Worm (Caenorhabditis elegans) whole organism, L4 larva: ENCODE results near the gene T04C12.1.

ENCODE experiments used
- D1046.2 ChIP-seq: fragments of 200-800 bp; sonication (Bioruptor generic); IDR thresholded peaks from 2 replicates; pipeline ENCODE4 v1.3.6; 2022; ENCODE audit warnings: missing genetic modification characterization, missing compliant biosample characterization
- F37D6.2 ChIP-seq: sonication (generic microtip); optimal IDR thresholded peaks from 2 replicates; lab custom pipeline; 2016; ENCODE audit warnings: mild to moderate bottlenecking, missing genetic modification characterization, missing compliant biosample characterization
- T20F7.1 ChIP-seq: fragments of 200-800 bp; sonication (Bioruptor generic); optimal IDR thresholded peaks from 2 replicates; lab custom pipeline; 2018; ENCODE audit warnings: mild to moderate bottlenecking, missing genetic modification characterization, missing compliant biosample characterization
- Y48G9A.11 ChIP-seq: fragments of 200-800 bp; sonication (Bioruptor generic); IDR thresholded peaks from 2 replicates; pipeline ENCODE4 v1.3.6; 2022; ENCODE audit warnings: missing genetic modification reagents, missing genetic modification characterization, missing compliant biosample characterization
- ceh-20 ChIP-seq: fragments of 200-800 bp; sonication (Bioruptor generic); IDR thresholded peaks from 2 replicates; pipeline ENCODE4 v1.3.6; 2022; ENCODE audit warnings: missing genetic modification reagents, missing genetic modification characterization, missing compliant biosample characterization
- ceh-28 ChIP-seq: fragments of 150-350 bp; optimal IDR thresholded peaks from 2 replicates; lab custom pipeline; 2014; ENCODE audit warnings: missing biosample characterization, missing genetic modification reagents, missing genetic modification characterization
- ceh-44 ChIP-seq: fragments of 200-800 bp; sonication (Bioruptor generic); IDR thresholded peaks from 2 replicates; pipeline ENCODE4 v1.3.6; 2022; ENCODE audit warnings: missing genetic modification reagents, missing genetic modification characterization, missing compliant biosample characterization
- cey-2 ChIP-seq: sonication (generic microtip); optimal IDR thresholded peaks from 3 replicates; lab custom pipeline; 2017; ENCODE audit warnings: missing genetic modification characterization, mild to moderate bottlenecking, missing compliant biosample characterization, antibody characterized with exemption, borderline replicate concordance; ENCODE audit not compliant: insufficient read depth
- daf-16 ChIP-seq, 3 experiments: sonication (generic microtip); optimal IDR thresholded peaks; 2 replicates each; lab custom pipeline; 2016 to 2017; ENCODE audit warnings: missing genetic modification characterization in 3 of 3, missing genetic modification reagents in 3 of 3, mild to moderate bottlenecking in 2 of 3, missing compliant biosample characterization in 2 of 3, missing biosample characterization in 1 of 3, moderate library complexity in 1 of 3
- daf-19 ChIP-seq: fragments of 200-800 bp; sonication (Bioruptor generic); conservative IDR thresholded peaks from 2 replicates; pipeline ENCODE4 v1.3.6; 2022; ENCODE audit warnings: missing genetic modification characterization, missing compliant biosample characterization
- dpl-1 ChIP-seq: fragments of 150-350 bp; optimal IDR thresholded peaks from 2 replicates; lab custom pipeline; 2014; ENCODE audit warnings: missing biosample characterization, missing genetic modification reagents, missing genetic modification characterization
- duxl-1 ChIP-seq: sonication (generic microtip); optimal IDR thresholded peaks from 2 replicates; lab custom pipeline; 2016; ENCODE audit warnings: mild to moderate bottlenecking, missing genetic modification characterization, moderate library complexity, missing compliant biosample characterization; ENCODE audit not compliant: poor library complexity
- egl-27 ChIP-seq: sonication (generic microtip); optimal IDR thresholded peaks from 3 replicates; lab custom pipeline; 2017; ENCODE audit warnings: missing biosample characterization, missing genetic modification reagents, missing genetic modification characterization
- gei-8 ChIP-seq: fragments of 200-800 bp; sonication (Bioruptor generic); optimal IDR thresholded peaks from 2 replicates; lab custom pipeline; 2018; ENCODE audit warnings: mild to moderate bottlenecking, missing genetic modification characterization, missing compliant biosample characterization
- hlh-11 ChIP-seq: fragments of 200-800 bp; sonication (Bioruptor generic); optimal IDR thresholded peaks from 2 replicates; lab custom pipeline; 2018; ENCODE audit warnings: mild to moderate bottlenecking, missing genetic modification characterization, missing compliant biosample characterization
- hlh-30 ChIP-seq: sonication (generic microtip); optimal IDR thresholded peaks from 2 replicates; lab custom pipeline; 2017; ENCODE audit warnings: antibody characterized with exemption, mild to moderate bottlenecking, missing genetic modification characterization, missing compliant biosample characterization; ENCODE audit not compliant: insufficient read depth
- hmg-1.1 ChIP-seq: fragments of 200-800 bp; sonication (Bioruptor generic); IDR thresholded peaks from 2 replicates; pipeline ENCODE4 v1.3.6; 2022; ENCODE audit warnings: missing genetic modification reagents, missing genetic modification characterization, missing compliant biosample characterization
- jun-1 ChIP-seq: fragments of 150-350 bp; optimal IDR thresholded peaks from 2 replicates; lab custom pipeline; 2014; ENCODE audit warnings: missing biosample characterization, missing genetic modification reagents, missing genetic modification characterization
- lin-1 ChIP-seq: fragments of 200-800 bp; sonication (Bioruptor generic); IDR thresholded peaks from 2 replicates; pipeline ENCODE4 v1.3.6; 2022; ENCODE audit warnings: missing genetic modification reagents, missing genetic modification characterization, missing compliant biosample characterization
- lin-13 ChIP-seq: fragments of 150-350 bp; optimal IDR thresholded peaks from 2 replicates; lab custom pipeline; 2014; ENCODE audit warnings: missing biosample characterization, missing genetic modification reagents, missing genetic modification characterization
- lin-39 ChIP-seq: fragments of 150-350 bp; optimal IDR thresholded peaks from 2 replicates; lab custom pipeline; 2014; ENCODE audit warnings: missing biosample characterization, missing genetic modification reagents, missing genetic modification characterization
- lir-3 ChIP-seq: sonication (generic microtip); optimal IDR thresholded peaks from 2 replicates; lab custom pipeline; 2016; ENCODE audit warnings: mild to moderate bottlenecking, missing genetic modification characterization, missing compliant biosample characterization
- lsy-2 ChIP-seq, 2 experiments: fragments of 150-350 bp in 1 of 2; sonication (generic microtip) in 1 of 2; optimal IDR thresholded peaks; 2 replicates each; lab custom pipeline; 2014 to 2017; ENCODE audit warnings: missing biosample characterization in 2 of 2, missing genetic modification characterization in 2 of 2
- madf-5 ChIP-seq, 2 experiments: fragments of 200-800 bp; sonication (Bioruptor generic); IDR thresholded peaks; 2 replicates each; pipeline ENCODE4 v1.3.6; 2022; ENCODE audit warnings: missing compliant biosample characterization in 2 of 2, missing genetic modification characterization in 2 of 2
- mes-2 ChIP-seq: sonication (generic microtip); optimal IDR thresholded peaks from 2 replicates; lab custom pipeline; 2016; ENCODE audit warnings: missing genotype, mild to moderate bottlenecking, missing genetic modification characterization, missing compliant biosample characterization; ENCODE audit not compliant: poor library complexity, severe bottlenecking
- mxl-3 ChIP-seq: fragments of 200-800 bp; sonication (Bioruptor generic); optimal IDR thresholded peaks from 2 replicates; lab custom pipeline; 2018; ENCODE audit warnings: mild to moderate bottlenecking, missing genetic modification characterization, missing compliant biosample characterization
- nhr-11 ChIP-seq: fragments of 150-350 bp; optimal IDR thresholded peaks from 2 replicates; lab custom pipeline; 2014; ENCODE audit warnings: missing biosample characterization, missing genetic modification characterization
- nhr-237 ChIP-seq: sonication (generic microtip); optimal IDR thresholded peaks from 2 replicates; lab custom pipeline; 2017; ENCODE audit warnings: missing biosample characterization, missing genetic modification characterization
- nhr-25 ChIP-seq: sonication (generic microtip); optimal IDR thresholded peaks from 2 replicates; lab custom pipeline; 2017; ENCODE audit warnings: missing genetic modification characterization, mild to moderate bottlenecking, missing compliant biosample characterization, antibody characterized with exemption, moderate library complexity, borderline replicate concordance; ENCODE audit not compliant: insufficient read depth
- nhr-42 ChIP-seq: fragments of 200-800 bp; sonication (Bioruptor generic); IDR thresholded peaks from 2 replicates; pipeline ENCODE4 v1.3.6; 2022; ENCODE audit warnings: missing genetic modification characterization, missing compliant biosample characterization
- nhr-6 ChIP-seq: fragments of 150-350 bp; optimal IDR thresholded peaks from 2 replicates; lab custom pipeline; 2014; ENCODE audit warnings: missing biosample characterization, missing genetic modification characterization
- nhr-77 ChIP-seq: fragments of 150-350 bp; optimal IDR thresholded peaks from 2 replicates; lab custom pipeline; 2014; ENCODE audit warnings: missing biosample characterization, missing genetic modification characterization
- php-3 ChIP-seq: fragments of 200-800 bp; sonication (Bioruptor generic); IDR thresholded peaks from 2 replicates; pipeline ENCODE4 v1.3.6; 2022; ENCODE audit warnings: missing genetic modification reagents, missing genetic modification characterization, missing compliant biosample characterization
- pqm-1 ChIP-seq: sonication (generic microtip); optimal IDR thresholded peaks from 2 replicates; lab custom pipeline; 2017; ENCODE audit warnings: missing biosample characterization, missing genetic modification characterization
- rbr-2 ChIP-seq: sonication (generic microtip); optimal IDR thresholded peaks from 2 replicates; lab custom pipeline; 2016; ENCODE audit warnings: missing genotype, missing genetic modification characterization, missing compliant biosample characterization
- sdz-12 ChIP-seq: fragments of 200-800 bp; sonication (Bioruptor generic); optimal IDR thresholded peaks from 2 replicates; lab custom pipeline; 2018; ENCODE audit warnings: mild to moderate bottlenecking, missing genetic modification characterization, missing compliant biosample characterization
- snpc-1.2 ChIP-seq: fragments of 200-800 bp; sonication (Bioruptor generic); IDR thresholded peaks from 2 replicates; pipeline ENCODE4 v1.3.6; 2022; ENCODE audit warnings: missing genetic modification reagents, missing genetic modification characterization, missing compliant biosample characterization
- snpc-4 ChIP-seq: fragments of 150-350 bp; optimal IDR thresholded peaks from 2 replicates; lab custom pipeline; 2014; ENCODE audit warnings: missing biosample characterization, missing genetic modification characterization
- tag-97 ChIP-seq: fragments of 200-800 bp; sonication (Bioruptor generic); IDR thresholded peaks from 2 replicates; pipeline ENCODE4 v1.3.6; 2022; ENCODE audit warnings: missing genetic modification characterization, missing compliant biosample characterization
- tra-1 ChIP-seq: fragments of 200-800 bp; sonication (Bioruptor generic); IDR thresholded peaks from 2 replicates; pipeline ENCODE4 v1.3.6; 2022; ENCODE audit warnings: missing genetic modification reagents, missing genetic modification characterization, missing compliant biosample characterization
- unc-130 ChIP-seq: sonication (generic microtip); optimal IDR thresholded peaks from 2 replicates; lab custom pipeline; 2016; ENCODE audit warnings: missing genetic modification reagents, missing genetic modification characterization, missing compliant biosample characterization
- unc-62 ChIP-seq, 3 experiments: fragments of 150-350 bp in 1 of 3; sonication (generic microtip); optimal IDR thresholded peaks in 2 of 3; peaks in 1 of 3; 1 replicate in 1 of 3; 2 replicates in 2 of 3; lab custom pipeline; 2014 to 2017; ENCODE audit warnings: missing biosample characterization in 3 of 3, missing genetic modification characterization in 3 of 3, missing genetic modification reagents in 3 of 3, missing genotype in 1 of 3
- vab-7 ChIP-seq: fragments of 200-800 bp; sonication (Bioruptor generic); IDR thresholded peaks from 2 replicates; pipeline ENCODE4 v1.3.6; 2022; ENCODE audit warnings: missing genetic modification reagents, missing genetic modification characterization, missing compliant biosample characterization
- zfp-2 ChIP-seq: sonication (generic microtip); optimal IDR thresholded peaks from 2 replicates; lab custom pipeline; 2016; ENCODE audit warnings: mild to moderate bottlenecking, missing genetic modification characterization, missing compliant biosample characterization
- zfp-3 ChIP-seq: fragments of 200-800 bp; sonication (Bioruptor generic); conservative IDR thresholded peaks from 2 replicates; pipeline ENCODE4 v1.3.6; 2022; ENCODE audit warnings: missing genetic modification reagents, missing genetic modification characterization, missing compliant biosample characterization
- ztf-7 ChIP-seq: fragments of 150-350 bp; optimal IDR thresholded peaks from 2 replicates; lab custom pipeline; 2014; ENCODE audit warnings: missing biosample characterization, missing genetic modification characterization

Gene T04C12.1

ce11 chrV:11040020-11040419 lies 19.0 kb downstream of the T04C12.1 start, which contains the start of gene C45B11.9:
C45B11.9 (plus strand) TSS chrV:11040320.
- TF ChIP-seq nhr-237 (tag; lab: Kevin White, UChicago) (no peak), unc-130 (GFP tag; lab: Kevin White, UChicago) (no peak), tra-1 (GFP tag; lab: Robert Waterston, UW) (no peak), cey-2 (tag; lab: Kevin White, UChicago) (no peak), nhr-25 (no peak), tag-97 (GFP tag; lab: Robert Waterston, UW) (no peak), ceh-28 (tag; lab: Kevin White, UChicago) (no peak)
- TF ChIP-seq, all 104 proteins: peak for 0

ce11 chrV:11039379-11039954 lies 19.6 kb downstream of the T04C12.1 start, which contains the start of gene pak-2:
pak-2 (minus strand) TSS chrV:11039429.
- TF ChIP-seq pqm-1 (tag; lab: Kevin White, UChicago) (peak; percentile 0), nhr-42 (no peak), lin-39 (tag; lab: Kevin White, UChicago) (no peak), madf-5 (GFP tag; IDR thresholded peaks at IDR 0.05; lab: Robert Waterston, UW) (no peak), mxl-3 (peak; percentile 81), dpl-1 (GFP tag; lab: Kevin White, UChicago) (peak; percentile 65), vab-7 (GFP tag; lab: Robert Waterston, UW) (peak; percentile 67), gei-8 (GFP tag; lab: Kevin White, UChicago) (no peak), hlh-30 (tag; lab: Kevin White, UChicago) (peak; percentile 57), ceh-44 (GFP tag; lab: Robert Waterston, UW) (0 out of 2 replicates have a peak, but pooled peaks have one; percentile 11), Y48G9A.11 (0 out of 2 replicates have a peak, but pooled peaks have one; percentile 45), egl-27 (tag; lab: Kevin White, UChicago) (no peak), lin-13 (GFP tag; lab: Kevin White, UChicago) (peak; percentile 69), unc-62 (GFP tag; optimal IDR thresholded peaks at IDR 0.05 in 1 of 2; lab: Kevin White, UChicago) (peak in 1 of 2 experiments; percentile 52), unc-62 (tag; optimal IDR thresholded peaks at IDR 0.05; lab: Kevin White, UChicago) (no peak), zfp-2 (tag; lab: Kevin White, UChicago) (no peak), snpc-4 (no peak), hlh-11 (tag; lab: Kevin White, UChicago) (peak; percentile 72), zfp-3 (GFP tag; lab: Robert Waterston, UW) (no peak), rbr-2 (tag; lab: Kevin White, UChicago) (peak; percentile 68), snpc-1.2 (GFP tag; lab: Robert Waterston, UW) (no peak), nhr-77 (tag; lab: Kevin White, UChicago) (peak; percentile 83), lir-3 (tag; lab: Kevin White, UChicago) (no peak), F37D6.2 (tag; lab: Kevin White, UChicago) (peak; percentile 46), daf-16 (GFP tag; optimal IDR thresholded peaks at IDR 0.05; lab: Kevin White, UChicago) (no peak), daf-16 (tag; optimal IDR thresholded peaks at IDR 0.05; lab: Kevin White, UChicago) (peak; percentile 39), daf-19 (GFP tag; lab: Robert Waterston, UW) (0 out of 2 replicates have a peak, but pooled peaks have one; percentile 44), duxl-1 (tag; lab: Kevin White, UChicago) (peak; percentile 28), nhr-11 (tag; lab: Kevin White, UChicago) (peak; percentile 71), ceh-28 (tag; lab: Kevin White, UChicago) (no peak), lin-1 (GFP tag; lab: Robert Waterston, UW) (no peak), unc-130 (GFP tag; lab: Kevin White, UChicago) (peak; percentile 91), jun-1 (tag; lab: Kevin White, UChicago) (no peak), sdz-12 (GFP tag; lab: Kevin White, UChicago) (no peak), hmg-1.1 (GFP tag; lab: Robert Waterston, UW) (peak; percentile 63), ztf-7 (tag; lab: Kevin White, UChicago) (no peak), php-3 (GFP tag; lab: Robert Waterston, UW) (no peak), lsy-2 (tag; optimal IDR thresholded peaks at IDR 0.05; lab: Kevin White, UChicago) (peak; percentile 38 to 83), mes-2 (tag; lab: Kevin White, UChicago) (peak; percentile 89), nhr-6 (tag; lab: Kevin White, UChicago) (peak; percentile 10), nhr-237 (tag; lab: Kevin White, UChicago) (no peak), D1046.2 (GFP tag; lab: Robert Waterston, UW) (no peak), ceh-20 (GFP tag; lab: Robert Waterston, UW) (no peak), T20F7.1 (peak; percentile 82)
